Fruit fly (Drosophila melanogaster) whole organism, pupa: ENCODE measurements around the gene BORCS5.

Experiments used
- CG13204 ChIP-seq: fragments of 200-800 bp; sonication (Bioruptor generic); optimal IDR thresholded peaks from 2 replicates; lab custom pipeline; 2018; ENCODE audit warnings: missing biosample characterization, mild to moderate bottlenecking, missing genetic modification characterization, moderate library complexity
- CG34367 ChIP-seq: fragments of 200-800 bp; sonication (Bioruptor generic); optimal IDR thresholded peaks from 2 replicates; lab custom pipeline; 2018; ENCODE audit warnings: missing biosample characterization, mild to moderate bottlenecking, missing genetic modification characterization
- CG9948 ChIP-seq: fragments of 200-800 bp; sonication (Bioruptor generic); optimal IDR thresholded peaks from 2 replicates; lab custom pipeline; 2018; ENCODE audit warnings: missing biosample characterization, mild to moderate bottlenecking, missing genetic modification characterization, moderate library complexity
- D1 ChIP-seq: fragments of 200-800 bp; sonication (Bioruptor generic); optimal IDR thresholded peaks from 2 replicates; lab custom pipeline; 2018; ENCODE audit warnings: missing biosample characterization, mild to moderate bottlenecking, missing genetic modification characterization, moderate library complexity
- EcR ChIP-seq: fragments of 200-800 bp; sonication (Bioruptor generic); optimal IDR thresholded peaks from 3 replicates; lab custom pipeline; 2019; ENCODE audit warnings: missing biosample characterization, missing genetic modification characterization, mild to moderate bottlenecking, moderate library complexity, missing genetic modification reagents
- Pif1A ChIP-seq: fragments of 200-800 bp; sonication (Bioruptor generic); optimal IDR thresholded peaks from 3 replicates; lab custom pipeline; 2016; ENCODE audit warnings: missing biosample characterization, missing genetic modification characterization
- rn ChIP-seq: fragments of 200-800 bp; sonication (Bioruptor generic); IDR thresholded peaks from 2 replicates; pipeline ENCODE4 v1.3.6; 2022; ENCODE audit warnings: missing biosample characterization, missing genetic modification characterization

- TF ChIP-seq CG9948 (tag; lab: Kevin White, UChicago) (no peak), Pif1A (GFP tag; lab: Kevin White, UChicago) (no peak), D1 (tag; lab: Kevin White, UChicago) (no peak), rn (GFP tag; lab: Robert Waterston, UW) (no peak), EcR (GFP tag; lab: Kevin White, UChicago) (no peak), CG34367 (tag; lab: Kevin White, UChicago) (no peak), CG13204 (GFP tag; lab: Kevin White, UChicago) (no peak)
These were observed 34.3 kb upstream of the BORCS5 start, which contains the start of gene CG43156 for dm6 chrX:11906818-11907281.
